Worm (Caenorhabditis elegans) whole organism, young adult: ENCODE data around the gene Y64G10A.2.
A peak's percentile ranks its signal among the peaks of the same experiment; 100 is the strongest.

ENCODE experiments used
- B0261.1 ChIP-seq: sonication (generic microtip); optimal IDR thresholded peaks from 2 replicates; lab custom pipeline; 2016; ENCODE audit warnings: mild to moderate bottlenecking, missing genetic modification characterization, moderate library complexity, missing compliant biosample characterization
- B0336.3 ChIP-seq: fragments of 200-800 bp; sonication (Bioruptor generic); IDR thresholded peaks from 2 replicates; pipeline ENCODE4 v1.3.6; 2022; ENCODE audit warnings: missing genetic modification characterization, missing compliant biosample characterization
- T07F8.4 ChIP-seq: sonication (generic microtip); optimal IDR thresholded peaks from 2 replicates; lab custom pipeline; 2016; ENCODE audit warnings: mild to moderate bottlenecking, missing genetic modification characterization, moderate library complexity, missing compliant biosample characterization
- Y53F4B.3 ChIP-seq: fragments of 200-800 bp; sonication (Bioruptor generic); IDR thresholded peaks from 2 replicates; pipeline ENCODE4 v1.3.6; 2022; ENCODE audit warnings: missing genetic modification reagents, missing genetic modification characterization, missing compliant biosample characterization
- aptf-2 ChIP-seq: fragments of 200-800 bp; sonication (Bioruptor generic); conservative IDR thresholded peaks from 2 replicates; pipeline ENCODE4 v1.3.6; 2022; ENCODE audit warnings: missing genetic modification reagents, missing genetic modification characterization, missing compliant biosample characterization
- bed-2 ChIP-seq: fragments of 200-800 bp; sonication (Bioruptor generic); IDR thresholded peaks from 2 replicates; pipeline ENCODE4 v1.3.6; 2022; ENCODE audit warnings: missing genetic modification reagents, missing genetic modification characterization, missing compliant biosample characterization
- cebp-1 ChIP-seq, 2 experiments: fragments of 200-800 bp in 1 of 2; sonication (Bioruptor generic) in 1 of 2; sonication (generic microtip) in 1 of 2; IDR thresholded peaks in 1 of 2; optimal IDR thresholded peaks in 1 of 2; 2 replicates each; pipeline versions ENCODE4 v1.3.6 to Lab custom; 2017 to 2022; ENCODE audit warnings: missing compliant biosample characterization in 2 of 2, missing genetic modification characterization in 2 of 2, mild to moderate bottlenecking in 1 of 2, missing genetic modification reagents in 1 of 2, moderate library complexity in 1 of 2
- ceh-100 ChIP-seq: fragments of 200-800 bp; sonication (Bioruptor generic); IDR thresholded peaks from 2 replicates; pipeline ENCODE4 v1.3.6; 2022; ENCODE audit warnings: missing genetic modification reagents, missing genetic modification characterization, missing compliant biosample characterization
- dox-1 ChIP-seq: fragments of 200-800 bp; sonication (Bioruptor generic); IDR thresholded peaks from 2 replicates; pipeline ENCODE4 v1.3.6; 2022; ENCODE audit warnings: missing genetic modification reagents, missing genetic modification characterization, missing compliant biosample characterization
- dpl-1 ChIP-seq: fragments of 150-350 bp; optimal IDR thresholded peaks from 2 replicates; lab custom pipeline; 2014; ENCODE audit warnings: missing biosample characterization, missing genetic modification reagents, missing genetic modification characterization
- efl-1 ChIP-seq: fragments of 150-350 bp; optimal IDR thresholded peaks from 2 replicates; lab custom pipeline; 2014; ENCODE audit warnings: missing biosample characterization, missing genetic modification reagents, missing genetic modification characterization
- egl-44 ChIP-seq: fragments of 200-800 bp; sonication (Bioruptor generic); IDR thresholded peaks from 2 replicates; pipeline ENCODE4 v1.3.6; 2022; ENCODE audit warnings: missing genetic modification reagents, missing genetic modification characterization, missing compliant biosample characterization
- ets-4 ChIP-seq: fragments of 200-800 bp; sonication (Bioruptor generic); optimal IDR thresholded peaks from 2 replicates; lab custom pipeline; 2018; ENCODE audit warnings: mild to moderate bottlenecking, missing genetic modification characterization, missing compliant biosample characterization
- hmg-1.2 ChIP-seq: fragments of 200-800 bp; sonication (Bioruptor generic); IDR thresholded peaks from 2 replicates; pipeline ENCODE4 v1.3.6; 2022; ENCODE audit warnings: missing genetic modification reagents, missing genetic modification characterization, missing compliant biosample characterization
- hsf-1 ChIP-seq: fragments of 200-800 bp; sonication (Bioruptor generic); IDR thresholded peaks from 2 replicates; pipeline ENCODE4 v1.3.6; 2022; ENCODE audit warnings: missing genetic modification reagents, missing genetic modification characterization, missing compliant biosample characterization
- lin-26 ChIP-seq: fragments of 200-800 bp; sonication (Bioruptor generic); IDR thresholded peaks from 2 replicates; pipeline ENCODE4 v1.3.6; 2022; ENCODE audit warnings: missing genetic modification reagents, missing genetic modification characterization, missing compliant biosample characterization
- lin-40 ChIP-seq: sonication (generic microtip); optimal IDR thresholded peaks from 2 replicates; lab custom pipeline; 2016; ENCODE audit warnings: missing genetic modification characterization, mild to moderate bottlenecking, missing compliant biosample characterization, missing genotype, missing genetic modification reagents
- lsl-1 ChIP-seq: fragments of 200-800 bp; sonication (Bioruptor generic); optimal IDR thresholded peaks from 2 replicates; lab custom pipeline; 2018; ENCODE audit warnings: mild to moderate bottlenecking, missing genetic modification characterization, moderate library complexity, missing compliant biosample characterization
- madf-6 ChIP-seq: fragments of 200-800 bp; sonication (Bioruptor generic); IDR thresholded peaks from 2 replicates; pipeline ENCODE4 v1.3.6; 2022; ENCODE audit warnings: missing genetic modification reagents, missing genetic modification characterization, missing compliant biosample characterization
- mel-28 ChIP-seq: sonication (generic microtip); optimal IDR thresholded peaks from 2 replicates; lab custom pipeline; 2016; ENCODE audit warnings: borderline replicate concordance, mild to moderate bottlenecking, missing genetic modification characterization, missing compliant biosample characterization
- snpc-4 ChIP-seq, 5 experiments: fragments of 150-350 bp in 1 of 5; sonication (generic microtip) in 4 of 5; optimal IDR thresholded peaks; 2 replicates each; lab custom pipeline; 2014 to 2018; ENCODE audit warnings: missing genetic modification characterization in 5 of 5, missing biosample characterization in 3 of 5, antibody characterized with exemption in 2 of 5, mild to moderate bottlenecking in 2 of 5, missing compliant biosample characterization in 2 of 5, missing genotype in 2 of 5, moderate library complexity in 2 of 5, missing genetic modification reagents in 1 of 5
- ztf-18 ChIP-seq: sonication (generic microtip); optimal IDR thresholded peaks from 2 replicates; lab custom pipeline; 2016; ENCODE audit warnings: missing genotype, mild to moderate bottlenecking, missing genetic modification characterization, missing compliant biosample characterization

Gene Y64G10A.2

ce11 chrIV:14203162-14203561 lies 41.1 kb downstream of the Y64G10A.2 start, which contains the start of gene F02H6.3 (continued):
- no peak for TF ChIP-seq ets-4 (GFP tag; lab: Kevin White, UChicago)
- TF ChIP-seq lin-26 (GFP tag; lab: Robert Waterston, UW): no peak
- no peak for TF ChIP-seq Y53F4B.3 (GFP tag; lab: Robert Waterston, UW)
- no peak for TF ChIP-seq B0336.3
- peak; percentile 73 for TF ChIP-seq efl-1 (GFP tag; lab: Kevin White, UChicago)
- TF ChIP-seq, all 124 proteins: peak for 5

- TF ChIP-seq madf-6 (peak; percentile 49; the same call in 1 of the 2 replicates), cebp-1 (GFP tag; IDR thresholded peaks at IDR 0.05; lab: Robert Waterston, UW) (no peak), cebp-1 (tag; optimal IDR thresholded peaks at IDR 0.05; lab: Kevin White, UChicago) (no peak), snpc-4 (GFP tag; optimal IDR thresholded peaks at IDR 0.05; lab: Kevin White, UChicago) (no peak), snpc-4 (tag; optimal IDR thresholded peaks at IDR 0.05; lab: Kevin White, UChicago) (peak in 1 of 4 experiments; percentile 29), dpl-1 (GFP tag; lab: Kevin White, UChicago) (peak; percentile 15), efl-1 (GFP tag; lab: Kevin White, UChicago) (peak; percentile 49), ztf-18 (tag; lab: Kevin White, UChicago) (no peak)
Observed at ce11 chrIV:14196176-14196575, 48.1 kb downstream of the Y64G10A.2 start, which contains the start of gene F02H6.2. Gene F02H6.2, plus strand, starts transcription at chrIV:14196476.

ce11 chrIV:14194317-14194716 lies 49.9 kb downstream of the Y64G10A.2 start:
- TF ChIP-seq dox-1 (GFP tag; lab: Robert Waterston, UW): no peak
- TF ChIP-seq cebp-1 (GFP tag; IDR thresholded peaks at IDR 0.05; lab: Robert Waterston, UW): no peak
- TF ChIP-seq cebp-1 (tag; optimal IDR thresholded peaks at IDR 0.05; lab: Kevin White, UChicago): no peak
- no peak for TF ChIP-seq B0261.1 (tag; lab: Kevin White, UChicago)
- TF ChIP-seq egl-44 (GFP tag; lab: Robert Waterston, UW): no peak
- TF ChIP-seq lin-40: no peak
- TF ChIP-seq aptf-2: no peak
- no peak for TF ChIP-seq hsf-1 (GFP tag; lab: Robert Waterston, UW)
- TF ChIP-seq lsl-1 (GFP tag; lab: Kevin White, UChicago): no peak
- TF ChIP-seq bed-2: no peak
- TF ChIP-seq mel-28 (tag; lab: Kevin White, UChicago): no peak
- TF ChIP-seq ceh-100 (GFP tag; lab: Robert Waterston, UW): no peak
- TF ChIP-seq snpc-4 (GFP tag; optimal IDR thresholded peaks at IDR 0.05; lab: Kevin White, UChicago): no peak
- no peak for TF ChIP-seq snpc-4 (tag; optimal IDR thresholded peaks at IDR 0.05; lab: Kevin White, UChicago)
- no peak for TF ChIP-seq hmg-1.2 (GFP tag; lab: Robert Waterston, UW)
- no peak for TF ChIP-seq T07F8.4

ce11 chrIV:14193196-14193595 lies 51.1 kb downstream of the Y64G10A.2 start, which contains the start of gene K01G12.3:
Gene K01G12.3, plus strand, starts transcription at chrIV:14193496.
- no peak for TF ChIP-seq hmg-1.2 (GFP tag; lab: Robert Waterston, UW)
